Fruit fly (Drosophila melanogaster) whole organism, adult: ENCODE measurements around the gene CG7692.

ENCODE experiments used
- CG7045 ChIP-seq: fragments of 200-800 bp; sonication (Bioruptor generic); optimal IDR thresholded peaks from 2 replicates; lab custom pipeline; 2017; ENCODE audit warnings: missing biosample characterization, mild to moderate bottlenecking, missing genetic modification characterization
- ovo ChIP-seq: fragments of 200-800 bp; sonication (Bioruptor generic); optimal IDR thresholded peaks from 2 replicates; lab custom pipeline; 2016; ENCODE audit warnings: missing biosample characterization, missing genetic modification characterization

DNA sequence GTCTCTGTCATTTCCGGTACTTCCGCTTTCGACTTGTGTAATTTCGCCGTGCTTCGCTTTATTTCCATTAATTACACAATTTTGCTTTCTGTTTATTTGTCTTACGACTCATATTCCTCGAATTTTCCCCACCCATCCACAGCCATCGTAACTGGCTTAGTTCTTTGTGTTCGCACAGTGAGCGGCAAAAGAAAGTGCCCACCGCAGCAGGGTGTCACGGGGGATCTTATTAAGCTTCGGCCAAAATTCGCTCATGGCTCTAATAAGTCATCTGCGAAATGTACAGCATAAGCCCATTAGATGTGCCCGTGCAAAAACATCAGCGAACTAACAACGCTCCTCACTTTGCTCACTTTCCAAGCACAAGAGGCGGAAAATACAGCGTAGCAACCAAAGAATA is 50.8 kb downstream of the CG7692 start:
- TF ChIP-seq ovo (GFP tag; lab: Kevin White, UChicago) (no peak), CG7045 (GFP tag; lab: Kevin White, UChicago) (no peak)
